Fruit fly (Drosophila melanogaster) whole organism, embryonic: ENCODE measurements around the gene CG5863.

Experiments
- Abd-B ChIP-seq: fragments of 200-800 bp; sonication (Bioruptor generic); optimal IDR thresholded peaks from 2 replicates; lab custom pipeline; 2018; ENCODE audit warnings: missing biosample characterization, mild to moderate bottlenecking, missing genetic modification characterization, moderate library complexity
- B-H1 ChIP-seq: fragments of 200-800 bp; sonication (Bioruptor generic); IDR thresholded peaks from 3 replicates; pipeline ENCODE4 v1.3.6; 2022; ENCODE audit warnings: missing biosample characterization, missing genetic modification characterization
- CG10147 ChIP-seq: fragments of 200-800 bp; sonication (Bioruptor generic); optimal IDR thresholded peaks from 2 replicates; lab custom pipeline; 2019; ENCODE audit warnings: missing biosample characterization, mild to moderate bottlenecking, missing genetic modification characterization, moderate library complexity
- CG11695 ChIP-seq: fragments of 200-800 bp; sonication (Bioruptor generic); IDR thresholded peaks from 3 replicates; pipeline ENCODE4 v1.3.6; 2022; ENCODE audit warnings: missing biosample characterization, missing genetic modification characterization
- CG12391 ChIP-seq: fragments of 200-800 bp; sonication (Bioruptor generic); optimal IDR thresholded peaks from 3 replicates; lab custom pipeline; 2018; ENCODE audit warnings: missing biosample characterization, mild to moderate bottlenecking, missing genetic modification characterization, moderate library complexity
- CG13775 ChIP-seq: fragments of 200-800 bp; sonication (Bioruptor generic); optimal IDR thresholded peaks from 3 replicates; lab custom pipeline; 2017; ENCODE audit warnings: missing biosample characterization, mild to moderate bottlenecking, missing genetic modification characterization
- CG13894 ChIP-seq: fragments of 200-800 bp; sonication (Bioruptor generic); optimal IDR thresholded peaks from 3 replicates; lab custom pipeline; 2018; ENCODE audit warnings: missing biosample characterization, mild to moderate bottlenecking, missing genetic modification characterization, moderate library complexity
- CG14860 ChIP-seq: fragments of 200-800 bp; sonication (Bioruptor generic); IDR thresholded peaks from 3 replicates; pipeline ENCODE4 v1.3.6; 2022; ENCODE audit warnings: missing biosample characterization, missing genetic modification characterization; ENCODE audit not compliant: partially characterized antibody
- CG1603 ChIP-seq: fragments of 200-800 bp; sonication (Bioruptor generic); optimal IDR thresholded peaks from 2 replicates; lab custom pipeline; 2019; ENCODE audit warnings: missing biosample characterization, mild to moderate bottlenecking, missing genetic modification characterization, moderate library complexity
- CG17802 ChIP-seq: fragments of 200-800 bp; sonication (Bioruptor generic); optimal IDR thresholded peaks from 2 replicates; lab custom pipeline; 2018; ENCODE audit warnings: missing biosample characterization, mild to moderate bottlenecking, missing genetic modification characterization, moderate library complexity
- CG2678 ChIP-seq: fragments of 200-800 bp; sonication (Bioruptor generic); optimal IDR thresholded peaks from 3 replicates; lab custom pipeline; 2019; ENCODE audit warnings: missing biosample characterization, mild to moderate bottlenecking, missing genetic modification characterization, moderate library complexity
- CG2889 ChIP-seq: fragments of 200-800 bp; sonication (Bioruptor generic); IDR thresholded peaks from 3 replicates; pipeline ENCODE4 v1.3.6; 2022; ENCODE audit warnings: missing biosample characterization, missing genetic modification characterization
- CG3847 ChIP-seq: fragments of 200-800 bp; sonication (Bioruptor generic); IDR thresholded peaks from 2 replicates; pipeline ENCODE4 v1.3.6; 2022; ENCODE audit warnings: missing biosample characterization, missing genetic modification characterization
- CG42726 ChIP-seq: fragments of 200-800 bp; sonication (Bioruptor generic); IDR thresholded peaks from 2 replicates; pipeline ENCODE4 v1.3.6; 2022; ENCODE audit warnings: missing biosample characterization, missing genetic modification characterization; ENCODE audit not compliant: partially characterized antibody
- CG4360 ChIP-seq: fragments of 200-800 bp; sonication (Bioruptor generic); IDR thresholded peaks from 2 replicates; pipeline ENCODE4 v1.3.6; 2022; ENCODE audit warnings: missing biosample characterization, missing genetic modification characterization
- CG5953 ChIP-seq: fragments of 200-800 bp; sonication (Bioruptor generic); IDR thresholded peaks from 2 replicates; pipeline ENCODE4 v1.3.6; 2022; ENCODE audit warnings: missing biosample characterization, missing genetic modification characterization
- CG6791 ChIP-seq: fragments of 200-800 bp; sonication (Bioruptor generic); IDR thresholded peaks from 3 replicates; pipeline ENCODE4 v1.3.6; 2022; ENCODE audit warnings: missing biosample characterization, missing genetic modification characterization; ENCODE audit not compliant: partially characterized antibody
- CG7372 ChIP-seq: fragments of 200-800 bp; sonication (Bioruptor generic); IDR thresholded peaks from 2 replicates; pipeline ENCODE4 v1.3.6; 2022; ENCODE audit warnings: missing biosample characterization, missing genetic modification characterization
- CTCF ChIP-seq: fragments of 200-800 bp; sonication (Bioruptor generic); optimal IDR thresholded peaks from 2 replicates; lab custom pipeline; 2017; ENCODE audit warnings: missing biosample characterization, mild to moderate bottlenecking, missing genetic modification characterization, moderate library complexity
- CoRest ChIP-seq: fragments of 200-800 bp; sonication (Bioruptor generic); optimal IDR thresholded peaks from 3 replicates; lab custom pipeline; 2018; ENCODE audit warnings: missing biosample characterization, mild to moderate bottlenecking, missing genetic modification characterization, moderate library complexity
- Dfd ChIP-seq, 2 experiments: fragments of >200 bp; optimal IDR thresholded peaks; 2 replicates each; lab custom pipeline; 2017; ENCODE audit warnings: missing biosample characterization in 2 of 2, missing genetic modification characterization in 2 of 2
- H15 ChIP-seq: fragments of 200-800 bp; sonication (Bioruptor generic); IDR thresholded peaks from 3 replicates; pipeline ENCODE4 v1.3.6; 2022; ENCODE audit warnings: missing biosample characterization, missing genetic modification characterization
- HLH4C ChIP-seq: fragments of 200-800 bp; sonication (Bioruptor generic); IDR thresholded peaks from 3 replicates; pipeline ENCODE4 v1.3.6; 2022; ENCODE audit warnings: missing biosample characterization, missing genetic modification characterization; ENCODE audit not compliant: partially characterized antibody
- Myb ChIP-seq: fragments of 200-800 bp; sonication (Bioruptor generic); optimal IDR thresholded peaks from 2 replicates; lab custom pipeline; 2016; ENCODE audit warnings: missing biosample characterization, missing genetic modification characterization
- Nf-YA ChIP-seq: fragments of 200-800 bp; sonication (Bioruptor generic); IDR thresholded peaks from 2 replicates; pipeline ENCODE4 v1.3.6; 2022; ENCODE audit warnings: missing biosample characterization, missing genetic modification characterization
- Xbp1 ChIP-seq: fragments of 200-800 bp; sonication (Bioruptor generic); optimal IDR thresholded peaks from 3 replicates; lab custom pipeline; 2016; ENCODE audit warnings: missing biosample characterization, mild to moderate bottlenecking, missing genetic modification characterization
- Xrp1 ChIP-seq: fragments of 200-800 bp; sonication (Bioruptor generic); IDR thresholded peaks from 2 replicates; pipeline ENCODE4 v1.3.6; 2022; ENCODE audit warnings: missing biosample characterization, missing genetic modification characterization
- bab2 ChIP-seq: fragments of 200-800 bp; sonication (Bioruptor generic); optimal IDR thresholded peaks from 2 replicates; lab custom pipeline; 2016; ENCODE audit warnings: missing biosample characterization, missing genetic modification characterization
- cad ChIP-seq: fragments of >200 bp; optimal IDR thresholded peaks from 2 replicates; lab custom pipeline; 2017; ENCODE audit warnings: missing biosample characterization, missing genetic modification characterization
- chn ChIP-seq: fragments of 200-800 bp; sonication (Bioruptor generic); optimal IDR thresholded peaks from 2 replicates; lab custom pipeline; 2016; ENCODE audit warnings: missing biosample characterization, missing genetic modification characterization
- da ChIP-seq: fragments of 200-800 bp; sonication (Bioruptor generic); optimal IDR thresholded peaks from 2 replicates; lab custom pipeline; 2016; ENCODE audit warnings: missing biosample characterization, missing genetic modification characterization
- gem ChIP-seq: fragments of 200-800 bp; sonication (Bioruptor generic); optimal IDR thresholded peaks from 2 replicates; lab custom pipeline; 2019; ENCODE audit warnings: missing biosample characterization, mild to moderate bottlenecking, missing genetic modification characterization, moderate library complexity
- grn ChIP-seq: fragments of 200-800 bp; sonication (Bioruptor generic); optimal IDR thresholded peaks from 3 replicates; lab custom pipeline; 2017; ENCODE audit warnings: missing biosample characterization, missing genetic modification characterization
- gro ChIP-seq: fragments of 200-800 bp; sonication (Bioruptor generic); optimal IDR thresholded peaks from 2 replicates; lab custom pipeline; 2016; ENCODE audit warnings: missing biosample characterization, missing genetic modification characterization
- hb ChIP-seq: fragments of 200-800 bp; sonication (Bioruptor generic); IDR thresholded peaks from 3 replicates; pipeline ENCODE4 v1.3.6; 2022; ENCODE audit warnings: missing biosample characterization, missing genetic modification characterization; ENCODE audit not compliant: partially characterized antibody
- hth ChIP-seq: fragments of >200 bp; optimal IDR thresholded peaks from 2 replicates; lab custom pipeline; 2017; ENCODE audit warnings: inconsistent platforms
- jing ChIP-seq: fragments of 200-800 bp; sonication (Bioruptor generic); optimal IDR thresholded peaks from 2 replicates; lab custom pipeline; 2018; ENCODE audit warnings: missing biosample characterization, mild to moderate bottlenecking, missing genetic modification characterization
- kah ChIP-seq: fragments of 200-800 bp; sonication (Bioruptor generic); optimal IDR thresholded peaks from 2 replicates; lab custom pipeline; 2018; ENCODE audit warnings: missing biosample characterization, mild to moderate bottlenecking, missing genetic modification characterization
- knrl ChIP-seq: fragments of 200-800 bp; sonication (Bioruptor generic); IDR thresholded peaks from 3 replicates; pipeline ENCODE4 v1.3.6; 2022; ENCODE audit warnings: missing biosample characterization, missing genetic modification characterization; ENCODE audit not compliant: partially characterized antibody
- nau ChIP-seq: fragments of 200-800 bp; sonication (Bioruptor generic); optimal IDR thresholded peaks from 3 replicates; lab custom pipeline; 2017; ENCODE audit warnings: missing biosample characterization, mild to moderate bottlenecking, missing genetic modification characterization, missing genetic modification reagents
- pita ChIP-seq: fragments of 200-800 bp; sonication (Bioruptor generic); optimal IDR thresholded peaks from 2 replicates; lab custom pipeline; 2017; ENCODE audit warnings: missing biosample characterization, mild to moderate bottlenecking, missing genetic modification characterization
- ro ChIP-seq: fragments of 200-800 bp; sonication (Bioruptor generic); IDR thresholded peaks from 2 replicates; pipeline ENCODE4 v1.3.6; 2022; ENCODE audit warnings: missing biosample characterization, missing genetic modification characterization
- salm ChIP-seq: fragments of 200-800 bp; sonication (Bioruptor generic); optimal IDR thresholded peaks from 2 replicates; lab custom pipeline; 2018; ENCODE audit warnings: missing biosample characterization, mild to moderate bottlenecking, missing genetic modification characterization
- sens ChIP-seq: fragments of 200-800 bp; sonication (Bioruptor generic); peaks from one replicate; lab custom pipeline; 2016; ENCODE audit warnings: missing biosample characterization, missing genetic modification characterization
- slbo ChIP-seq: fragments of 200-800 bp; sonication (Bioruptor generic); IDR thresholded peaks from 2 replicates; pipeline ENCODE4 v1.3.6; 2022; ENCODE audit warnings: missing biosample characterization, missing genetic modification characterization
- stwl ChIP-seq: fragments of 200-800 bp; sonication (Bioruptor generic); optimal IDR thresholded peaks from 3 replicates; lab custom pipeline; 2018; ENCODE audit warnings: missing biosample characterization, mild to moderate bottlenecking, missing genetic modification characterization, moderate library complexity
- ttk ChIP-seq: fragments of 200-800 bp; sonication (Bioruptor generic); IDR thresholded peaks from 2 replicates; pipeline ENCODE4 v2.1.2; 2022; ENCODE audit warnings: missing biosample characterization, missing genetic modification characterization
- unc-4 ChIP-seq: fragments of 200-800 bp; sonication (Bioruptor generic); IDR thresholded peaks from 2 replicates; pipeline ENCODE4 v1.3.6; 2022; ENCODE audit warnings: missing biosample characterization, missing genetic modification characterization; ENCODE audit not compliant: partially characterized antibody
- wor ChIP-seq: fragments of 200-800 bp; sonication (Bioruptor generic); IDR thresholded peaks from 2 replicates; pipeline ENCODE4 v1.3.6; 2022; ENCODE audit warnings: missing biosample characterization, missing genetic modification characterization
- zen ChIP-seq: fragments of 200-800 bp; sonication (Bioruptor generic); optimal IDR thresholded peaks from 3 replicates; lab custom pipeline; 2018; ENCODE audit warnings: missing biosample characterization, mild to moderate bottlenecking, missing genetic modification characterization, moderate library complexity

Gene CG5863

dm6 chr3R:17448758-17449157 lies 37.9 kb downstream of the CG5863 start, which contains the start of gene Eh:
Eh (minus strand) TSS chr3R:17448858.
- TF ChIP-seq CG10147 (GFP tag; lab: Kevin White, UChicago) (no peak), CG2889 (0 out of 3 replicates have a peak, but pooled peaks have one; percentile 24)

- TF ChIP-seq CG13894 (tag; lab: Kevin White, UChicago): peak; percentile 9
- TF ChIP-seq CG12391 (tag; lab: Kevin White, UChicago): no peak
- TF ChIP-seq ttk (GFP tag; lab: Robert Waterston, UW): no peak
- TF ChIP-seq CG14860 (GFP tag; lab: Robert Waterston, UW): no peak
- TF ChIP-seq zen (tag; lab: Kevin White, UChicago): no peak
- TF ChIP-seq Myb (GFP tag; lab: Kevin White, UChicago): peak; percentile 96
- peak; percentile 18 for TF ChIP-seq gem (tag; lab: Kevin White, UChicago)
- peak; percentile 48 for TF ChIP-seq sens (GFP tag; lab: Kevin White, UChicago)
- peak; percentile 6 for TF ChIP-seq pita
- TF ChIP-seq B-H1 (GFP tag; lab: Robert Waterston, UW): no peak
- peak; percentile 27; the same call in 1 of the 2 replicates for TF ChIP-seq CG3847 (GFP tag; lab: Robert Waterston, UW)
- peak; percentile 51; the same call in 2 of the 3 replicates for TF ChIP-seq hb
- peak; percentile 71 for TF ChIP-seq CG42726 (GFP tag; lab: Robert Waterston, UW)
- TF ChIP-seq Abd-B: peak; percentile 60
- peak; percentile 95 for TF ChIP-seq CTCF (GFP tag; lab: Kevin White, UChicago)
- TF ChIP-seq wor: no peak
- TF ChIP-seq CG17802 (tag; lab: Kevin White, UChicago): peak; percentile 62
- peak; percentile 69 for TF ChIP-seq CG6791 (GFP tag; lab: Robert Waterston, UW)
- no peak for TF ChIP-seq da (GFP tag; lab: Kevin White, UChicago)
- TF ChIP-seq HLH4C (GFP tag; lab: Robert Waterston, UW): peak; percentile 15; the same call in 1 of the 3 replicates
- TF ChIP-seq slbo: 0 out of 2 replicates have a peak, but pooled peaks have one; percentile 34
- no peak for TF ChIP-seq salm (tag; lab: Kevin White, UChicago)
- no peak for TF ChIP-seq nau
- TF ChIP-seq CG5953: no peak
- TF ChIP-seq stwl (tag; lab: Kevin White, UChicago): peak; percentile 96
- no peak for TF ChIP-seq ro (GFP tag; lab: Robert Waterston, UW)
- TF ChIP-seq H15 (GFP tag; lab: Robert Waterston, UW): 0 out of 3 replicates have a peak, but pooled peaks have one; percentile 18
- no peak for TF ChIP-seq chn (GFP tag; lab: Kevin White, UChicago)
- TF ChIP-seq CG2678 (tag; lab: Kevin White, UChicago): no peak
- no peak for TF ChIP-seq unc-4
- peak in 1 of 2 experiments; percentile 47 for TF ChIP-seq Dfd (GFP tag; optimal IDR thresholded peaks at IDR 0.05; lab: Kevin White, UChicago)
- no peak for TF ChIP-seq CG7372 (GFP tag; lab: Robert Waterston, UW)
- TF ChIP-seq Xrp1 (GFP tag; lab: Robert Waterston, UW): no peak
- no peak for TF ChIP-seq cad (GFP tag; lab: Kevin White, UChicago)
- TF ChIP-seq hth (lab: Kevin White, UChicago): no peak
- TF ChIP-seq Xbp1 (GFP tag; lab: Kevin White, UChicago): peak; percentile 31
- TF ChIP-seq gro (GFP tag; lab: Kevin White, UChicago): no peak
- TF ChIP-seq CG13775: no peak
- TF ChIP-seq CoRest: peak; percentile 12
- TF ChIP-seq CG4360 (GFP tag; lab: Robert Waterston, UW): no peak
- no peak for TF ChIP-seq jing (GFP tag; lab: Kevin White, UChicago)
- TF ChIP-seq kah (GFP tag; lab: Kevin White, UChicago): peak; percentile 64
- no peak for TF ChIP-seq CG11695 (GFP tag; lab: Robert Waterston, UW)
- no peak for TF ChIP-seq Nf-YA
- TF ChIP-seq CG1603: peak; percentile 21
- no peak for TF ChIP-seq bab2 (GFP tag; lab: Kevin White, UChicago)
- TF ChIP-seq grn (GFP tag; lab: Kevin White, UChicago): peak; percentile 25
- peak; percentile 65; the same call in 2 of the 3 replicates for TF ChIP-seq knrl (GFP tag; lab: Robert Waterston, UW)
Observed at dm6 chr3R:17449402-17449801, 38.5 kb downstream of the CG5863 start.
